Worm (Caenorhabditis elegans) whole organism, L3 larva: ENCODE measurements around the gene Y32B12B.2.

Experiments
- R02D3.7 ChIP-seq: fragments of 150-350 bp; optimal IDR thresholded peaks from 2 replicates; lab custom pipeline; 2014; ENCODE audit warnings: missing biosample characterization, missing genetic modification characterization
- ama-1 ChIP-seq: fragments of 150-350 bp; optimal IDR thresholded peaks from 2 replicates; lab custom pipeline; 2018
- ceh-16 ChIP-seq: sonication (generic microtip); optimal IDR thresholded peaks from 2 replicates; lab custom pipeline; 2017; ENCODE audit warnings: missing biosample characterization, missing genetic modification characterization
- ceh-28 ChIP-seq: fragments of 150-350 bp; optimal IDR thresholded peaks from 2 replicates; lab custom pipeline; 2014; ENCODE audit warnings: missing biosample characterization, missing genetic modification reagents, missing genetic modification characterization
- ceh-9 ChIP-seq: sonication (generic microtip); optimal IDR thresholded peaks from 2 replicates; lab custom pipeline; 2018; ENCODE audit warnings: missing biosample characterization, missing genetic modification characterization
- daf-12 ChIP-seq: fragments of 150-350 bp; optimal IDR thresholded peaks from 2 replicates; lab custom pipeline; 2014; ENCODE audit warnings: missing biosample characterization, missing genetic modification reagents, missing genetic modification characterization
- egl-27 ChIP-seq: sonication (generic microtip); optimal IDR thresholded peaks from 4 replicates; lab custom pipeline; 2017; ENCODE audit warnings: missing biosample characterization, missing genetic modification reagents, missing genetic modification characterization
- egl-5 ChIP-seq: fragments of 150-350 bp; optimal IDR thresholded peaks from 2 replicates; lab custom pipeline; 2017; ENCODE audit warnings: missing biosample characterization, missing genetic modification reagents, missing genetic modification characterization, inconsistent platforms
- elt-1 ChIP-seq: fragments of 150-350 bp; optimal IDR thresholded peaks from 2 replicates; lab custom pipeline; 2014; ENCODE audit warnings: missing biosample characterization, missing genetic modification characterization
- elt-2 ChIP-seq: sonication (generic microtip); optimal IDR thresholded peaks from 2 replicates; lab custom pipeline; 2016; ENCODE audit warnings: missing genetic modification reagents, mild to moderate bottlenecking, missing genetic modification characterization, missing compliant biosample characterization
- eor-1 ChIP-seq, 2 experiments: fragments of 150-350 bp; optimal IDR thresholded peaks; 2 replicates each; lab custom pipeline; 2014 to 2018; ENCODE audit warnings: missing biosample characterization in 2 of 2, missing genetic modification characterization in 2 of 2
- fkh-2 ChIP-seq: fragments of 150-350 bp; optimal IDR thresholded peaks from 2 replicates; lab custom pipeline; 2014; ENCODE audit warnings: missing biosample characterization, missing genetic modification reagents, missing genetic modification characterization
- fos-1 ChIP-seq: fragments of 150-350 bp; optimal IDR thresholded peaks from 2 replicates; lab custom pipeline; 2014; ENCODE audit warnings: missing biosample characterization, missing genetic modification characterization
- hmg-11 ChIP-seq: sonication (generic microtip); optimal IDR thresholded peaks from 2 replicates; lab custom pipeline; 2016; ENCODE audit warnings: missing genetic modification characterization, missing compliant biosample characterization
- jun-1 ChIP-seq: fragments of 150-350 bp; optimal IDR thresholded peaks from 2 replicates; lab custom pipeline; 2014; ENCODE audit warnings: missing biosample characterization, missing genetic modification reagents, missing genetic modification characterization
- lin-39 ChIP-seq: fragments of 150-350 bp; optimal IDR thresholded peaks from 2 replicates; lab custom pipeline; 2018; ENCODE audit warnings: missing biosample characterization, missing genetic modification reagents, missing genetic modification characterization
- lsy-12 ChIP-seq: sonication (generic microtip); optimal IDR thresholded peaks from 2 replicates; lab custom pipeline; 2016; ENCODE audit warnings: mild to moderate bottlenecking, missing genetic modification characterization, missing compliant biosample characterization
- mml-1 ChIP-seq: fragments of 150-350 bp; sonication (generic microtip); optimal IDR thresholded peaks from 3 replicates; lab custom pipeline; 2014; ENCODE audit warnings: missing biosample characterization, missing genetic modification characterization
- nfya-1 ChIP-seq: sonication (generic microtip); optimal IDR thresholded peaks from 2 replicates; lab custom pipeline; 2017; ENCODE audit warnings: missing genetic modification characterization, mild to moderate bottlenecking, missing compliant biosample characterization, antibody characterized with exemption, moderate library complexity; ENCODE audit not compliant: insufficient read depth
- nhr-11 ChIP-seq: fragments of 150-350 bp; optimal IDR thresholded peaks from 2 replicates; lab custom pipeline; 2014; ENCODE audit warnings: missing biosample characterization, missing genetic modification characterization
- nhr-23 ChIP-seq: fragments of 150-350 bp; optimal IDR thresholded peaks from 2 replicates; lab custom pipeline; 2014; ENCODE audit warnings: missing biosample characterization, missing genetic modification reagents, missing genetic modification characterization
- nhr-237 ChIP-seq: fragments of 150-350 bp; optimal IDR thresholded peaks from 2 replicates; lab custom pipeline; 2014; ENCODE audit warnings: missing biosample characterization, missing genetic modification characterization
- nhr-28 ChIP-seq: fragments of 150-350 bp; optimal IDR thresholded peaks from 2 replicates; lab custom pipeline; 2014; ENCODE audit warnings: missing biosample characterization, missing genetic modification characterization
- nhr-43 ChIP-seq: sonication (generic microtip); optimal IDR thresholded peaks from 2 replicates; lab custom pipeline; 2016; ENCODE audit warnings: mild to moderate bottlenecking, missing genetic modification characterization, missing compliant biosample characterization; ENCODE audit not compliant: poor library complexity, severe bottlenecking
- nhr-67 ChIP-seq: fragments of 150-350 bp; optimal IDR thresholded peaks from 2 replicates; lab custom pipeline; 2014; ENCODE audit warnings: missing biosample characterization, missing genetic modification characterization
- pha-4 ChIP-seq: fragments of 150-350 bp; optimal IDR thresholded peaks from 2 replicates; lab custom pipeline; 2014; ENCODE audit warnings: missing biosample characterization, missing genetic modification reagents, missing genetic modification characterization
- pqm-1 ChIP-seq: fragments of 150-350 bp; optimal IDR thresholded peaks from 2 replicates; lab custom pipeline; 2017; ENCODE audit warnings: missing biosample characterization, missing genetic modification characterization, inconsistent platforms
- snpc-4 ChIP-seq: fragments of 150-350 bp; optimal IDR thresholded peaks from 2 replicates; lab custom pipeline; 2014; ENCODE audit warnings: missing biosample characterization, missing genetic modification characterization
- tbx-2 ChIP-seq: sonication (generic microtip); optimal IDR thresholded peaks from 2 replicates; lab custom pipeline; 2016; ENCODE audit warnings: mild to moderate bottlenecking, missing genetic modification characterization, missing compliant biosample characterization
- unc-39 ChIP-seq: sonication (generic microtip); optimal IDR thresholded peaks from 4 replicates; lab custom pipeline; 2017; ENCODE audit warnings: missing biosample characterization, missing genetic modification characterization
- unc-62 ChIP-seq: fragments of 150-350 bp; sonication (generic microtip); optimal IDR thresholded peaks from 4 replicates; lab custom pipeline; 2014; ENCODE audit warnings: missing biosample characterization, missing genetic modification reagents, missing genetic modification characterization
- zag-1 ChIP-seq: fragments of 150-350 bp; optimal IDR thresholded peaks from 2 replicates; lab custom pipeline; 2014; ENCODE audit warnings: missing biosample characterization, missing genetic modification characterization
- ztf-11 ChIP-seq: fragments of 150-350 bp; optimal IDR thresholded peaks from 2 replicates; lab custom pipeline; 2014; ENCODE audit warnings: missing biosample characterization, missing genetic modification characterization
- ztf-4 ChIP-seq: fragments of 150-350 bp; optimal IDR thresholded peaks from 2 replicates; lab custom pipeline; 2014; ENCODE audit warnings: missing biosample characterization, missing genetic modification characterization

Gene Y32B12B.2

DNA sequence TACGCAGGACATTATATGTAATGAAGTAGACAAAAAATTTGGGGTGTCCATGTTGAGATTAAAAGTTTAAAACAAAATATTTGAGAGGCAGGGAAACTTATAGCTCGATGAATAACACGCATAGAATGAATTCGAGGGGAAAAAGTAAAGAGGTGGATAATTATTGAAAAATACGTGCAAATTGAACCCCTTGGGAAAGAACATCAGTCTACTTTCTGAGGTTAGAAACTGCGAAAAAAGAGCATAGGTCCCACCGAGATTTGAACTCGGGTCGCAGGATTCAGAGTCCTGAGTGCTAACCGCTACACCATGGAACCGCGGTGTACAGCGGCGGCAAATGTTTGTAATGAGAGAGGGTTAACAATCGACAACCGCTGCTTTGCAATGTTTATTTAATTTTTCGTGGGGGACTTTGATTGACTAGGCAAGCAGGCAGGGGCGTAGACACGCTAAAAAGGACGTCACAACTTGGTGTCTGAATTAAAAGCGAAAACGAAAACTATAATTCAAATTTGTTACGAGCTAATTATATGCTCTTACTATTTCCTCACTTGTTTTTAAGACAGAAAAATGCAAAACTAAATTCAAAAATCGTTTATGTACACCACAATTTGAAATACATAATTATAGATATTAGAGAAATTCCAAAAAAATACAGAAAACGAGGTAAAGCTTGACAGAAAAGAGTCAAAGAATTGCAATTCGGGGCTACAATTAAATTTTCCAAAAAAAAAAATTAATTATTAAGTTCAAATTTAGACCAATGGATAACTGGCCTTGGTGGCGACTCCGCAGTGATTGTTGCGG is 54.0 kb downstream of the Y32B12B.2 start, which contains the start of gene srh-269:
Gene srh-269 (minus strand): TSS at position 51 of the 807 bp plus-strand sequence.
- TF ChIP-seq zag-1 (tag; lab: Kevin White, UChicago) (no peak), nhr-23 (tag; lab: Kevin White, UChicago) (no peak), ztf-4 (peak; percentile 56), eor-1 (tag; optimal IDR thresholded peaks at IDR 0.05; lab: Kevin White, UChicago) (no peak), lsy-12 (peak; percentile 67), ama-1 (lab: Kevin White, UChicago) (peak; percentile 95), jun-1 (tag; lab: Kevin White, UChicago) (peak; percentile 18), pha-4 (tag; lab: Kevin White, UChicago) (no peak), nfya-1 (tag; lab: Kevin White, UChicago) (peak; percentile 46), daf-12 (tag; lab: Kevin White, UChicago) (no peak), lin-39 (peak; percentile 41), hmg-11 (tag; lab: Kevin White, UChicago) (peak; percentile 85), fos-1 (tag; lab: Kevin White, UChicago) (peak; percentile 68), unc-39 (no peak), elt-2 (tag; lab: Kevin White, UChicago) (peak; percentile 61), egl-5 (tag; lab: Kevin White, UChicago) (no peak), mml-1 (tag; lab: Kevin White, UChicago) (no peak), pqm-1 (peak; percentile 32), snpc-4 (peak; percentile 47), unc-62 (GFP tag; lab: Kevin White, UChicago) (no peak), egl-27 (tag; lab: Kevin White, UChicago) (peak; percentile 33), nhr-43 (peak; percentile 71)

DNA sequence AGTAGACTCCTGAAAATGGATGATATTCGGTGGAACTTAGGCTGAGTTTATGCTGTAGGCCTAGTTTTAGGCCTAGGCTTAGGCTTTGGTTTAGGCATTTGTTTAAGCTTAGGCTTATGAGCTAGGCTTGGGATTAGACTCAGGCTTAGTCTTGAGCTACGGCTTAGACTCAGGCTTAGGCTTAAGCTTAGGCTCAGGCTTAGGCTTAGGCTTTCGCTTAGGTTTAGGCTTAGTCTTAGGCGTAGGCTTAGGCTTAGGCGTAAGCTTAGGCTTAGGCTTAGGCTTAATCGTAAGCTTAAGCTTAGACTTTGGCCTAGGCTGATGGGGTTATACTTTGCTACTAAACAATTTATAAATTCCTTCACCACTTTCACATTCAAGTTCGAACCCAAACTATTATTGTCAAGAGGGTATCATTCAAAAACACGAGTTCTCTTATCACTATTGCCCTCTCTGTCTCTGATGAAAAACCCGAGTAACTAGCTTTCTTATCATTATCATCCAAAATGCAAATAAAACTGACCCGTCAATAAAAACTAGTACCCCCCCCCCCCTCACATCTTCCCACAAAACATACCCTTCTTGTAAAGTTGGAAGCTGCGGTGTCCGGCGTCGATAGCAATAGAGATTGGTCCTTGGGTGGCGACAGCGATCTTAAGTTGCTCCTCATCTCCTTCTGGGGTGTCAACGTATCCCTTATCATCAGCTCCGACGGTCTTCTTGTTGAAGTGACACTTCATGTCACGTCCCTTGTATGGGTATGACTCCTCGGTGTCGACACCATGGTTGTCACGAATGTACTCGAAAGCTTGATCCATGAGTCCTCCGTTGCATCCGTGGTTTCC is 55.0 kb downstream of the Y32B12B.2 start:
- TF ChIP-seq pqm-1: peak; percentile 44
- no peak for TF ChIP-seq nhr-23 (tag; lab: Kevin White, UChicago)
- TF ChIP-seq nhr-11 (tag; lab: Kevin White, UChicago): no peak
- no peak for TF ChIP-seq lin-39
- TF ChIP-seq elt-1 (tag; lab: Kevin White, UChicago): no peak
- no peak for TF ChIP-seq lsy-12
- TF ChIP-seq tbx-2: no peak
- TF ChIP-seq elt-2 (tag; lab: Kevin White, UChicago): peak; percentile 82
- TF ChIP-seq nhr-237 (tag; lab: Kevin White, UChicago): no peak
- peak; percentile 30 for TF ChIP-seq pha-4 (tag; lab: Kevin White, UChicago)
- peak; percentile 56 for TF ChIP-seq nhr-43
- peak; percentile 55 for TF ChIP-seq ama-1 (lab: Kevin White, UChicago)
- no peak for TF ChIP-seq unc-39
- TF ChIP-seq eor-1 (tag; optimal IDR thresholded peaks at IDR 0.05; lab: Kevin White, UChicago): no peak
- no peak for TF ChIP-seq nhr-67 (tag; lab: Kevin White, UChicago)

DNA sequence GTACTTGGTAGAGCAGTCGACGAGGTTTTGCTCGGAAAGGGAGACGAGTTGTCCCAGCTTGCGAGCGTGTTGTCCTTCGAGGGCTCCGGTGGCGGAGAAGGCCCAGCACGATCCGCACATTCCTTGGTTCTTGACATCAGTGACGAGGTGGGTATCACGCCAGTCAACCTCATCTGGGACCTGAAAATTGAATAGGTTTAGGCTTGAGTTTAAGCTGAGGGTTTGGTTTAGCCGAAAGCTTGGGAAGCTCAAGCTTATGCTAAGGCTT is 55.5 kb downstream of the Y32B12B.2 start:
- TF ChIP-seq fkh-2 (tag; lab: Kevin White, UChicago) (no peak), ceh-16 (no peak), nhr-67 (tag; lab: Kevin White, UChicago) (no peak), R02D3.7 (tag; lab: Kevin White, UChicago) (no peak), ceh-9 (tag; lab: Kevin White, UChicago) (no peak), snpc-4 (no peak), elt-1 (tag; lab: Kevin White, UChicago) (no peak), jun-1 (tag; lab: Kevin White, UChicago) (no peak)

DNA sequence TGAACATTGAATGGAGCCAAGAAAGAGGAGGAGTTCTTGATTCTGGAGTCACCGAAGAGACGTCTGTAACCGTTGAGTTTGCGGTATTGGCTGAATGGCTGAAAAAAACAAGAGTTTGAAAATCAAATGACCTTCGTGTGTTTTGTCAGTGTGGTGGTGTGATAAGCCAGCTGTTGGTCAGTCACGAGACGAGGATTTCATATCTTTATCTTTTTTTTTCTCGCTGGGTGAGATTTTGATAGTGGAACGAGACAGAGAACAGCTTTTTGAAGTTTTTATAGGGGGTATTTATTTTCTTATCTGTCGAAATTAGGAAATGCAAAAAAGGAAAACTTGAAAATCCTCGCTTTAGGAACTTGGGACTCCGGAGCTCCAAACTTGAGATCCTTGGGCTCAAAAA is 56.3 kb downstream of the Y32B12B.2 start:
- TF ChIP-seq tbx-2 (no peak), ceh-28 (peak; percentile 7), ama-1 (lab: Kevin White, UChicago) (peak; percentile 42), nfya-1 (tag; lab: Kevin White, UChicago) (peak; percentile 5), ztf-11 (tag; lab: Kevin White, UChicago) (no peak), nhr-43 (peak; percentile 53), nhr-28 (tag; lab: Kevin White, UChicago) (no peak)
